Fruit fly (Drosophila melanogaster) whole organism, embryonic: ENCODE results near the gene Mdh2.

Experiments
- B-H2 ChIP-seq: fragments of 200-800 bp; sonication (Bioruptor generic); optimal IDR thresholded peaks from 2 replicates; lab custom pipeline; 2018; ENCODE audit warnings: missing biosample characterization, mild to moderate bottlenecking, missing genetic modification characterization
- CG11456 ChIP-seq: fragments of 200-800 bp; sonication (Bioruptor generic); IDR thresholded peaks from 3 replicates; pipeline ENCODE4 v1.3.6; 2022; ENCODE audit warnings: missing biosample characterization, missing genetic modification characterization
- CG12659 ChIP-seq: fragments of 200-800 bp; sonication (Bioruptor generic); optimal IDR thresholded peaks from 3 replicates; lab custom pipeline; 2017; ENCODE audit warnings: mild to moderate bottlenecking, missing biosample characterization, missing genetic modification reagents, missing genetic modification characterization
- CG14014 ChIP-seq: fragments of 200-800 bp; sonication (Bioruptor generic); IDR thresholded peaks from 2 replicates; pipeline ENCODE4 v1.3.6; 2022; ENCODE audit warnings: missing biosample characterization, missing genetic modification characterization
- CG14441 ChIP-seq: fragments of 200-800 bp; sonication (Bioruptor generic); IDR thresholded peaks from 2 replicates; pipeline ENCODE4 v1.3.6; 2022; ENCODE audit warnings: missing biosample characterization, missing genetic modification characterization
- CG15269 ChIP-seq: fragments of 200-800 bp; sonication (Bioruptor generic); optimal IDR thresholded peaks from 2 replicates; lab custom pipeline; 2018; ENCODE audit warnings: missing biosample characterization, mild to moderate bottlenecking, missing genetic modification characterization, moderate library complexity
- CG15514 ChIP-seq: fragments of 200-800 bp; sonication (Bioruptor generic); optimal IDR thresholded peaks from 3 replicates; lab custom pipeline; 2017; ENCODE audit warnings: missing biosample characterization, missing genetic modification characterization, mild to moderate bottlenecking, moderate library complexity, missing genetic modification reagents
- CG1603 ChIP-seq: fragments of 200-800 bp; sonication (Bioruptor generic); optimal IDR thresholded peaks from 2 replicates; lab custom pipeline; 2019; ENCODE audit warnings: missing biosample characterization, mild to moderate bottlenecking, missing genetic modification characterization, moderate library complexity
- CG2120 ChIP-seq: fragments of 200-800 bp; sonication (Bioruptor generic); optimal IDR thresholded peaks from 3 replicates; lab custom pipeline; 2016; ENCODE audit warnings: missing biosample characterization, missing genetic modification characterization
- CG32772 ChIP-seq: fragments of 200-800 bp; sonication (Bioruptor generic); IDR thresholded peaks from 2 replicates; pipeline ENCODE4 v1.3.6; 2022; ENCODE audit warnings: missing biosample characterization, missing genetic modification characterization
- CG3281 ChIP-seq: fragments of 200-800 bp; sonication (Bioruptor generic); optimal IDR thresholded peaks from 3 replicates; lab custom pipeline; 2017; ENCODE audit warnings: missing biosample characterization, mild to moderate bottlenecking, missing genetic modification characterization
- CG6854 ChIP-seq: fragments of 200-800 bp; sonication (Bioruptor generic); optimal IDR thresholded peaks from 3 replicates; lab custom pipeline; 2017; ENCODE audit warnings: missing biosample characterization, mild to moderate bottlenecking, missing genetic modification characterization
- CG8281 ChIP-seq: fragments of 200-800 bp; sonication (Bioruptor generic); optimal IDR thresholded peaks from 2 replicates; lab custom pipeline; 2018; ENCODE audit warnings: missing biosample characterization, mild to moderate bottlenecking, missing genetic modification characterization, moderate library complexity
- CG8290 ChIP-seq, 3 experiments: fragments of 200-800 bp; sonication (Bioruptor generic); optimal IDR thresholded peaks; 2 replicates each; lab custom pipeline; 2016 to 2019; ENCODE audit warnings: missing biosample characterization in 3 of 3, missing genetic modification characterization in 3 of 3, mild to moderate bottlenecking in 2 of 3, moderate library complexity in 1 of 3
- CG8478 ChIP-seq: fragments of >200 bp; optimal IDR thresholded peaks from 2 replicates; lab custom pipeline; 2018
- CG9437 ChIP-seq: fragments of 200-800 bp; sonication (Bioruptor generic); optimal IDR thresholded peaks from 2 replicates; lab custom pipeline; 2018; ENCODE audit warnings: missing biosample characterization, mild to moderate bottlenecking, missing genetic modification characterization
- Chrac-16 ChIP-seq: fragments of 200-800 bp; sonication (Bioruptor generic); optimal IDR thresholded peaks from 3 replicates; lab custom pipeline; 2016; ENCODE audit warnings: missing biosample characterization, missing genetic modification characterization
- CrebB ChIP-seq: fragments of 200-800 bp; sonication (Bioruptor generic); optimal IDR thresholded peaks from 3 replicates; lab custom pipeline; 2018; ENCODE audit warnings: missing biosample characterization, mild to moderate bottlenecking, missing genetic modification characterization
- D19B ChIP-seq: fragments of 200-800 bp; sonication (Bioruptor generic); optimal IDR thresholded peaks from 2 replicates; lab custom pipeline; 2017; ENCODE audit warnings: missing biosample characterization, mild to moderate bottlenecking, missing genetic modification characterization
- Dbx ChIP-seq: fragments of 200-800 bp; sonication (Bioruptor generic); IDR thresholded peaks from 3 replicates; pipeline ENCODE4 v1.3.6; 2022; ENCODE audit warnings: missing biosample characterization, missing genetic modification characterization
- Deaf1 ChIP-seq: fragments of 200-800 bp; optimal IDR thresholded peaks from 3 replicates; lab custom pipeline; 2019; ENCODE audit warnings: missing biosample characterization, mild to moderate bottlenecking, missing genetic modification characterization, moderate library complexity
- Drgx ChIP-seq: fragments of 200-800 bp; sonication (Bioruptor generic); IDR thresholded peaks from 2 replicates; pipeline ENCODE4 v1.3.6; 2022; ENCODE audit warnings: missing biosample characterization, missing genetic modification characterization
- Gug ChIP-seq: fragments of 200-800 bp; sonication (Bioruptor generic); IDR thresholded peaks from 4 replicates; pipeline ENCODE4 v1.3.6; 2022; ENCODE audit warnings: missing biosample characterization, missing genetic modification characterization
- Hr51 ChIP-seq, 2 experiments: fragments of 200-800 bp; sonication (Bioruptor generic); optimal IDR thresholded peaks; 2 replicates in 1 of 2; 3 replicates in 1 of 2; lab custom pipeline; 2016 to 2018; ENCODE audit warnings: missing biosample characterization in 2 of 2, missing genetic modification characterization in 2 of 2, mild to moderate bottlenecking in 1 of 2, moderate library complexity in 1 of 2
- Hr78 ChIP-seq, 2 experiments: fragments of 200-800 bp in 1 of 2; fragments of >200 bp in 1 of 2; sonication (Bioruptor generic) in 1 of 2; optimal IDR thresholded peaks; 2 replicates each; lab custom pipeline; 2017 to 2019; ENCODE audit warnings: missing biosample characterization in 2 of 2, missing genetic modification characterization in 2 of 2, mild to moderate bottlenecking in 1 of 2, moderate library complexity in 1 of 2
- MTF-1 ChIP-seq: fragments of 200-800 bp; sonication (Bioruptor generic); optimal IDR thresholded peaks from 2 replicates; lab custom pipeline; 2018; ENCODE audit warnings: missing biosample characterization, mild to moderate bottlenecking, missing genetic modification characterization, borderline replicate concordance
- Med ChIP-seq: fragments of 200-800 bp; sonication (Bioruptor generic); peaks from one replicate; lab custom pipeline; 2016; ENCODE audit warnings: missing biosample characterization, missing genetic modification characterization, mild to moderate bottlenecking, inconsistent platforms, moderate library complexity
- ase ChIP-seq: fragments of 200-800 bp; sonication (Bioruptor generic); IDR thresholded peaks from 3 replicates; pipeline ENCODE4 v1.3.6; 2022; ENCODE audit warnings: missing biosample characterization, missing genetic modification characterization
- chinmo ChIP-seq: fragments of 200-800 bp; sonication (Bioruptor generic); IDR thresholded peaks from 4 replicates; pipeline ENCODE4 v1.3.6; 2022; ENCODE audit warnings: missing biosample characterization, missing genetic modification characterization; ENCODE audit not compliant: partially characterized antibody
- chm ChIP-seq: fragments of 200-800 bp; sonication (Bioruptor generic); IDR thresholded peaks from 2 replicates; pipeline ENCODE4 v1.3.6; 2022; ENCODE audit warnings: missing biosample characterization, missing genetic modification characterization
- ems ChIP-seq: fragments of 200-800 bp; sonication (Bioruptor generic); optimal IDR thresholded peaks from 3 replicates; lab custom pipeline; 2016; ENCODE audit warnings: missing biosample characterization, missing genetic modification characterization
- kay ChIP-seq: fragments of 200-800 bp; sonication (Bioruptor generic); optimal IDR thresholded peaks from 2 replicates; lab custom pipeline; 2016; ENCODE audit warnings: missing biosample characterization, missing genetic modification characterization
- knrl ChIP-seq: fragments of 200-800 bp; sonication (Bioruptor generic); IDR thresholded peaks from 3 replicates; pipeline ENCODE4 v1.3.6; 2022; ENCODE audit warnings: missing biosample characterization, missing genetic modification characterization; ENCODE audit not compliant: partially characterized antibody
- maf-S ChIP-seq: fragments of 200-800 bp; sonication (Bioruptor generic); optimal IDR thresholded peaks from 2 replicates; lab custom pipeline; 2016; ENCODE audit warnings: missing biosample characterization, missing genetic modification characterization
- nerfin-1 ChIP-seq: fragments of 200-800 bp; sonication (Bioruptor generic); optimal IDR thresholded peaks from 3 replicates; lab custom pipeline; 2019; ENCODE audit warnings: missing biosample characterization, mild to moderate bottlenecking, missing genetic modification characterization, moderate library complexity
- oc ChIP-seq: fragments of 200-800 bp; sonication (Bioruptor generic); optimal IDR thresholded peaks from 2 replicates; lab custom pipeline; 2018; ENCODE audit warnings: missing biosample characterization, mild to moderate bottlenecking, missing genetic modification characterization, moderate library complexity
- pan ChIP-seq, 4 experiments: fragments of >200 bp in 3 of 4; fragments of 200-800 bp in 1 of 4; sonication (Bioruptor generic) in 1 of 4; optimal IDR thresholded peaks in 3 of 4; IDR thresholded peaks in 1 of 4; 2 replicates each; pipeline versions ENCODE4 v1.3.6 to Lab custom; 2017 to 2022; ENCODE audit warnings: missing biosample characterization in 2 of 4, missing genetic modification characterization in 2 of 4, mixed read lengths in 1 of 4
- pfk ChIP-seq: fragments of 200-800 bp; sonication (Bioruptor generic); optimal IDR thresholded peaks from 2 replicates; lab custom pipeline; 2018; ENCODE audit warnings: missing biosample characterization, mild to moderate bottlenecking, missing genetic modification characterization, moderate library complexity
- psq ChIP-seq: fragments of 200-800 bp; sonication (Bioruptor generic); optimal IDR thresholded peaks from 2 replicates; lab custom pipeline; 2017; ENCODE audit warnings: missing biosample characterization, missing genetic modification characterization
- run ChIP-seq: fragments of 200-800 bp; sonication (Bioruptor generic); optimal IDR thresholded peaks from 3 replicates; lab custom pipeline; 2018; ENCODE audit warnings: missing biosample characterization, mild to moderate bottlenecking, missing genetic modification characterization
- schlank ChIP-seq: fragments of 200-800 bp; sonication (Bioruptor generic); optimal IDR thresholded peaks from 2 replicates; lab custom pipeline; 2018; ENCODE audit warnings: missing biosample characterization, mild to moderate bottlenecking, missing genetic modification characterization
- seq ChIP-seq: fragments of 200-800 bp; sonication (Bioruptor generic); IDR thresholded peaks from 2 replicates; pipeline ENCODE4 v1.3.6; 2022; ENCODE audit warnings: missing biosample characterization, missing genetic modification characterization
- slbo ChIP-seq: fragments of 200-800 bp; sonication (Bioruptor generic); IDR thresholded peaks from 2 replicates; pipeline ENCODE4 v1.3.6; 2022; ENCODE audit warnings: missing biosample characterization, missing genetic modification characterization
- sna ChIP-seq: fragments of 200-800 bp; sonication (Bioruptor generic); IDR thresholded peaks from 2 replicates; pipeline ENCODE4 v1.3.6; 2022; ENCODE audit warnings: missing biosample characterization, missing genetic modification characterization; ENCODE audit not compliant: partially characterized antibody
- stwl ChIP-seq: fragments of 200-800 bp; sonication (Bioruptor generic); optimal IDR thresholded peaks from 3 replicates; lab custom pipeline; 2018; ENCODE audit warnings: missing biosample characterization, mild to moderate bottlenecking, missing genetic modification characterization, moderate library complexity
- tup ChIP-seq: fragments of 200-800 bp; sonication (Bioruptor generic); optimal IDR thresholded peaks from 2 replicates; lab custom pipeline; 2016; ENCODE audit warnings: missing biosample characterization, mild to moderate bottlenecking, missing genetic modification characterization, moderate library complexity
- vfl ChIP-seq: fragments of 200-800 bp; sonication (Bioruptor generic); optimal IDR thresholded peaks from 2 replicates; lab custom pipeline; 2016; ENCODE audit warnings: missing biosample characterization, missing genetic modification characterization
- vvl ChIP-seq: fragments of 200-800 bp; sonication (Bioruptor generic); IDR thresholded peaks from 2 replicates; pipeline ENCODE4 v1.3.6; 2022; ENCODE audit warnings: missing biosample characterization, missing genetic modification characterization

The Mdh2 gene

DNA sequence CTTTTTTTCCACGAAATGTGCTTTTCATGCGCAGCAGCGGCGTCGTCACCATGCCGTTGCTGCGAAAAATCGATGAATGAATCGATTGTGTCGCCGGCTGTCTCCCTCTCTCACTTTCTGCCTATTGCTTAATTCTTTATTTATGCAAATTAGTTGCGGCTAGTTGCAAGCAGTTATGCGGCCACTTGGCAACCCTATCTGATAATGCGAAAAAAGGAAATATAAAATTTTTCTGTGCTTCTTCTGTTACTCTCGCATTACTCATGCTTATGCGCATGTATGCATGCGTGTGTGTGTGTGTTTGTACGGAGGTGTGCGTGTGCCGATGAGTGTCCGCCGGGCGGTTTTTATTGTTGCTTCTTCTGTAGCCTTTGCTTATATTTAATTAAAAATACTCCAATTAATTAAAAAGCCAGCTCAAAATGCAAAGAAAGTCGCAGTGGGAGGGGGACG is 17.5 kb downstream of the Mdh2 start (continued):
- TF ChIP-seq sna (GFP tag; lab: Robert Waterston, UW): no peak
- TF ChIP-seq Chrac-16: peak; percentile 25
- peak; percentile 33 for TF ChIP-seq slbo (GFP tag; lab: Robert Waterston, UW)
- TF ChIP-seq Med (GFP tag; lab: Kevin White, UChicago): peak; percentile 83
- no peak for TF ChIP-seq ase (GFP tag; lab: Robert Waterston, UW)
- peak; percentile 49; the same call in 1 of the 3 replicates for TF ChIP-seq Dbx
- TF ChIP-seq CG12659 (GFP tag; lab: Kevin White, UChicago): peak; percentile 40
- peak; percentile 39 for TF ChIP-seq ems
- TF ChIP-seq CG8281 (tag; lab: Kevin White, UChicago): no peak
- TF ChIP-seq oc (tag; lab: Kevin White, UChicago): no peak
- peak; percentile 46 for TF ChIP-seq Drgx (GFP tag; lab: Robert Waterston, UW)
- TF ChIP-seq maf-S (GFP tag; lab: Kevin White, UChicago): peak; percentile 13
- peak; percentile 14; the same call in 1 of the 3 replicates for TF ChIP-seq CG11456 (GFP tag; lab: Robert Waterston, UW)
- peak; percentile 11 for TF ChIP-seq CrebB (tag; lab: Kevin White, UChicago)
- peak; percentile 8 for TF ChIP-seq CG3281 (GFP tag; lab: Kevin White, UChicago)
- TF ChIP-seq CG1603 (tag; lab: Kevin White, UChicago): no peak
- TF ChIP-seq CG6854 (GFP tag; lab: Kevin White, UChicago): peak; percentile 27
- no peak for TF ChIP-seq chinmo (GFP tag; lab: Robert Waterston, UW)
- peak; percentile 2 for TF ChIP-seq CG2120
- no peak for TF ChIP-seq CG8478 (lab: Kevin White, UChicago)
- peak; percentile 70 for TF ChIP-seq kay (GFP tag; lab: Kevin White, UChicago)
- TF ChIP-seq CG14441 (GFP tag; lab: Robert Waterston, UW): 0 out of 2 replicates have a peak, but pooled peaks have one; percentile 30
- TF ChIP-seq psq: no peak
- TF ChIP-seq Hr51 (GFP tag; optimal IDR thresholded peaks at IDR 0.05; lab: Kevin White, UChicago): peak in 1 of 2 experiments; percentile 12
- TF ChIP-seq B-H2 (GFP tag; lab: Kevin White, UChicago): peak; percentile 51
- peak; percentile 7; the same call in 1 of the 2 replicates for TF ChIP-seq chm (GFP tag; lab: Robert Waterston, UW)
- TF ChIP-seq seq (GFP tag; lab: Robert Waterston, UW): 0 out of 2 replicates have a peak, but pooled peaks have one; percentile 3
- peak; percentile 71 for TF ChIP-seq vvl (GFP tag; lab: Robert Waterston, UW)
- TF ChIP-seq D19B: peak; percentile 6
- TF ChIP-seq stwl (tag; lab: Kevin White, UChicago): no peak
- no peak for TF ChIP-seq CG15269 (tag; lab: Kevin White, UChicago)
- peak; percentile 41 for TF ChIP-seq CG15514
- peak; percentile 24 for TF ChIP-seq vfl (GFP tag; lab: Kevin White, UChicago)
- TF ChIP-seq CG14014: 0 out of 2 replicates have a peak, but pooled peaks have one; percentile 25
- TF ChIP-seq CG32772 (GFP tag; lab: Robert Waterston, UW): no peak
- TF ChIP-seq knrl: peak; percentile 30; the same call in 1 of the 3 replicates
- TF ChIP-seq tup: peak; percentile 1
- TF ChIP-seq CG8290 (GFP tag; optimal IDR thresholded peaks at IDR 0.05; lab: Kevin White, UChicago): no peak
- peak in 1 of 2 experiments; percentile 16 for TF ChIP-seq CG8290 (tag; optimal IDR thresholded peaks at IDR 0.05; lab: Kevin White, UChicago)
- no peak for TF ChIP-seq run (tag; lab: Kevin White, UChicago)
- peak; percentile 21; the same call in 1 of the 4 replicates for TF ChIP-seq Gug (GFP tag; lab: Robert Waterston, UW)
- TF ChIP-seq nerfin-1 (tag; lab: Kevin White, UChicago): peak; percentile 6
- no peak for TF ChIP-seq Deaf1
- TF ChIP-seq CG9437 (GFP tag; lab: Kevin White, UChicago): no peak
- TF ChIP-seq pan (optimal IDR thresholded peaks at IDR 0.05; lab: Kevin White, UChicago): no peak
- TF ChIP-seq pan (GFP tag; optimal IDR thresholded peaks at IDR 0.05 in 1 of 2, IDR thresholded peaks at IDR 0.05 in 1 of 2): peak in 1 of 2 experiments; percentile 14
- TF ChIP-seq schlank (tag; lab: Kevin White, UChicago): peak; percentile 3
- no peak for TF ChIP-seq Hr78 (GFP tag; optimal IDR thresholded peaks at IDR 0.05; lab: Kevin White, UChicago)
- TF ChIP-seq pfk: peak; percentile 2
- TF ChIP-seq MTF-1 (GFP tag; lab: Kevin White, UChicago): peak; percentile 0
